Worm (Caenorhabditis elegans) whole organism, L2 larva: ENCODE measurements around the gene C47E8.9.

Experiments
- C34F6.9 ChIP-seq: fragments of 150-350 bp; optimal IDR thresholded peaks from 2 replicates; lab custom pipeline; 2014; ENCODE audit warnings: missing biosample characterization, missing genetic modification characterization
- F13H6.1 ChIP-seq: sonication (generic microtip); optimal IDR thresholded peaks from 2 replicates; lab custom pipeline; 2016; ENCODE audit warnings: missing genetic modification characterization, missing compliant biosample characterization
- R02D3.7 ChIP-seq: fragments of 150-350 bp; optimal IDR thresholded peaks from 2 replicates; lab custom pipeline; 2014; ENCODE audit warnings: missing biosample characterization, missing genetic modification characterization
- Y55F3AM.14 ChIP-seq: fragments of 200-800 bp; sonication (Bioruptor generic); optimal IDR thresholded peaks from 2 replicates; lab custom pipeline; 2018; ENCODE audit warnings: mild to moderate bottlenecking, missing genetic modification characterization, missing compliant biosample characterization
- ZK546.5 ChIP-seq: sonication (generic microtip); optimal IDR thresholded peaks from 2 replicates; lab custom pipeline; 2017; ENCODE audit warnings: missing biosample characterization, missing genetic modification characterization
- alr-1 ChIP-seq: fragments of 150-350 bp; optimal IDR thresholded peaks from 2 replicates; lab custom pipeline; 2014; ENCODE audit warnings: missing biosample characterization, missing genetic modification characterization
- ama-1 ChIP-seq: fragments of 150-350 bp; optimal IDR thresholded peaks from 2 replicates; lab custom pipeline; 2018; ENCODE audit warnings: inconsistent platforms
- blmp-1 ChIP-seq: sonication (generic microtip); optimal IDR thresholded peaks from 2 replicates; lab custom pipeline; 2017; ENCODE audit warnings: missing genetic modification characterization, mild to moderate bottlenecking, missing compliant biosample characterization, antibody characterized with exemption, moderate library complexity; ENCODE audit not compliant: insufficient read depth
- ceh-16 ChIP-seq: fragments of 150-350 bp; optimal IDR thresholded peaks from 2 replicates; lab custom pipeline; 2014; ENCODE audit warnings: missing biosample characterization, missing genetic modification characterization
- ceh-82 ChIP-seq: fragments of 150-350 bp; optimal IDR thresholded peaks from 2 replicates; lab custom pipeline; 2014; ENCODE audit warnings: missing biosample characterization, missing genetic modification characterization
- dmd-4 ChIP-seq: sonication (generic microtip); optimal IDR thresholded peaks from 2 replicates; lab custom pipeline; 2017; ENCODE audit warnings: missing biosample characterization, missing genetic modification characterization
- egl-27 ChIP-seq: sonication (generic microtip); optimal IDR thresholded peaks from 3 replicates; lab custom pipeline; 2017; ENCODE audit warnings: missing biosample characterization, missing genetic modification reagents, missing genetic modification characterization
- elt-1 ChIP-seq: fragments of 150-350 bp; optimal IDR thresholded peaks from 2 replicates; lab custom pipeline; 2014; ENCODE audit warnings: missing biosample characterization, missing genetic modification characterization
- elt-3 ChIP-seq: sonication (generic microtip); optimal IDR thresholded peaks from 2 replicates; lab custom pipeline; 2017; ENCODE audit warnings: missing biosample characterization, missing genetic modification characterization
- fos-1 ChIP-seq: fragments of 150-350 bp; optimal IDR thresholded peaks from 2 replicates; lab custom pipeline; 2014; ENCODE audit warnings: missing biosample characterization, missing genetic modification characterization
- gmeb-1 ChIP-seq: fragments of 150-350 bp; optimal IDR thresholded peaks from 2 replicates; lab custom pipeline; 2014; ENCODE audit warnings: missing biosample characterization, missing genetic modification characterization
- lin-11 ChIP-seq: fragments of 150-350 bp; sonication (generic microtip); optimal IDR thresholded peaks from 2 replicates; lab custom pipeline; 2014; ENCODE audit warnings: missing biosample characterization, missing genetic modification characterization, inconsistent platforms, mixed read lengths
- lin-13 ChIP-seq: fragments of 150-350 bp; optimal IDR thresholded peaks from 2 replicates; lab custom pipeline; 2014; ENCODE audit warnings: missing biosample characterization, missing genetic modification reagents, missing genetic modification characterization
- lsy-2 ChIP-seq, 2 experiments: fragments of 150-350 bp in 1 of 2; sonication (generic microtip) in 1 of 2; optimal IDR thresholded peaks; 2 replicates each; lab custom pipeline; 2014 to 2017; ENCODE audit warnings: missing biosample characterization in 2 of 2, missing genetic modification characterization in 2 of 2
- mab-5 ChIP-seq: fragments of 150-350 bp; optimal IDR thresholded peaks from 2 replicates; lab custom pipeline; 2014; ENCODE audit warnings: missing biosample characterization, missing genetic modification characterization
- mbf-1 ChIP-seq: sonication (generic microtip); optimal IDR thresholded peaks from 2 replicates; lab custom pipeline; 2017; ENCODE audit warnings: missing biosample characterization, missing genetic modification characterization
- mdl-1 ChIP-seq, 2 experiments: fragments of 150-350 bp in 1 of 2; sonication (generic microtip) in 1 of 2; optimal IDR thresholded peaks; 2 replicates each; lab custom pipeline; 2017; ENCODE audit warnings: missing biosample characterization in 2 of 2, missing genetic modification characterization in 2 of 2
- nhr-11 ChIP-seq: fragments of 150-350 bp; optimal IDR thresholded peaks from 2 replicates; lab custom pipeline; 2014; ENCODE audit warnings: missing biosample characterization, missing genetic modification characterization
- nhr-129 ChIP-seq: fragments of 150-350 bp; optimal IDR thresholded peaks from 2 replicates; lab custom pipeline; 2014; ENCODE audit warnings: missing biosample characterization, missing genetic modification characterization
- nhr-21 ChIP-seq: fragments of 150-350 bp; optimal IDR thresholded peaks from 2 replicates; lab custom pipeline; 2014; ENCODE audit warnings: missing biosample characterization, missing genetic modification characterization
- nhr-23 ChIP-seq: fragments of 150-350 bp; optimal IDR thresholded peaks from 2 replicates; lab custom pipeline; 2014; ENCODE audit warnings: missing biosample characterization, missing genetic modification reagents, missing genetic modification characterization
- nhr-25 ChIP-seq: fragments of 150-350 bp; sonication (generic microtip); optimal IDR thresholded peaks from 3 replicates; lab custom pipeline; 2014; ENCODE audit warnings: missing biosample characterization, missing genetic modification characterization
- nhr-6 ChIP-seq: fragments of 150-350 bp; optimal IDR thresholded peaks from 2 replicates; lab custom pipeline; 2014; ENCODE audit warnings: missing biosample characterization, missing genetic modification characterization
- sem-4 ChIP-seq: fragments of 150-350 bp; optimal IDR thresholded peaks from 2 replicates; lab custom pipeline; 2014; ENCODE audit warnings: missing biosample characterization, missing genetic modification reagents, missing genetic modification characterization
- skn-1 ChIP-seq: sonication (generic microtip); optimal IDR thresholded peaks from 2 replicates; lab custom pipeline; 2017; ENCODE audit warnings: missing biosample characterization, missing genetic modification characterization
- sma-3 ChIP-seq: sonication (generic microtip); optimal IDR thresholded peaks from 2 replicates; lab custom pipeline; 2016; ENCODE audit warnings: missing genetic modification reagents, missing genetic modification characterization, missing compliant biosample characterization
- sma-9 ChIP-seq, 2 experiments: fragments of 150-350 bp in 1 of 2; sonication (generic microtip) in 1 of 2; optimal IDR thresholded peaks; 2 replicates each; lab custom pipeline; 2014 to 2016; ENCODE audit warnings: missing genetic modification characterization in 2 of 2, mild to moderate bottlenecking in 1 of 2, missing biosample characterization in 1 of 2, missing compliant biosample characterization in 1 of 2, missing genetic modification reagents in 1 of 2, moderate library complexity in 1 of 2
- snpc-4 ChIP-seq: fragments of 150-350 bp; optimal IDR thresholded peaks from 2 replicates; lab custom pipeline; 2014; ENCODE audit warnings: missing biosample characterization, missing genetic modification characterization
- unc-55 ChIP-seq: fragments of 150-350 bp; sonication (generic microtip); optimal IDR thresholded peaks from 3 replicates; lab custom pipeline; 2014; ENCODE audit warnings: missing biosample characterization, missing genetic modification reagents, missing genetic modification characterization
- unc-62 ChIP-seq: fragments of 150-350 bp; optimal IDR thresholded peaks from 2 replicates; lab custom pipeline; 2014; ENCODE audit warnings: missing biosample characterization, missing genetic modification reagents, missing genetic modification characterization
- zag-1 ChIP-seq: fragments of 150-350 bp; optimal IDR thresholded peaks from 2 replicates; lab custom pipeline; 2014; ENCODE audit warnings: missing biosample characterization, missing genetic modification characterization
- ztf-1 ChIP-seq: fragments of 200-800 bp; sonication (Bioruptor generic); conservative IDR thresholded peaks from 2 replicates; pipeline ENCODE4 v1.3.6; 2022; ENCODE audit warnings: missing genetic modification characterization, missing compliant biosample characterization
- ztf-11 ChIP-seq: sonication (generic microtip); optimal IDR thresholded peaks from 2 replicates; lab custom pipeline; 2017; ENCODE audit warnings: missing biosample characterization, missing genetic modification characterization

C47E8.9 gene

DNA sequence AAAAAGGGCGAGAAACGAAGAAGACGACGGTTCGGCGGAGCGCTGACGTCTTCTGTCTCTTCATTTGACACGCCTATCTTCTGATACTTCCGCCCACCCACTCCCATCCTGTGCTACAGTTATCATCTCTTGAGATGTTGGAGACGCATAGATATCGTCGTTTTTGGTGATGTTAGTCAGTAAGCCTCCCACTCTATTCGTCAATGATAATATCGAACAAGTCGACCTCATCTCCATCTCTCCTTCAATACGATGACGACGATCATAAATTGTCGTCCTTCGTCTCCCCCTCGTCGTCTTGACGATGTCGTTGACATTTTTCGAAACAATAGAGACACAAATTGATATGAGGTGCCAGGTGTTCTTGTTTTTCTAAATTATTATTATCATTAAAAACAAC, 5.0 kb upstream of the C47E8.9 start, which contains the start of gene slc-25A29:
TSS of gene slc-25A29 (minus strand) at position 45 of the 400 bp plus-strand sequence.
- TF ChIP-seq fos-1 (tag; lab: Kevin White, UChicago): peak; percentile 4
- TF ChIP-seq snpc-4 (tag; lab: Kevin White, UChicago): no peak
- no peak for TF ChIP-seq ztf-1
- TF ChIP-seq sma-9 (GFP tag; optimal IDR thresholded peaks at IDR 0.05; lab: Kevin White, UChicago): peak; percentile 32
- no peak for TF ChIP-seq sma-9 (tag; optimal IDR thresholded peaks at IDR 0.05; lab: Kevin White, UChicago)
- TF ChIP-seq lin-11 (tag; lab: Kevin White, UChicago): no peak
- TF ChIP-seq sma-3 (GFP tag; lab: Kevin White, UChicago): no peak
- no peak for TF ChIP-seq unc-55 (GFP tag; lab: Kevin White, UChicago)
- TF ChIP-seq lin-13 (GFP tag; lab: Kevin White, UChicago): no peak
- TF ChIP-seq Y55F3AM.14 (GFP tag; lab: Kevin White, UChicago): no peak
- TF ChIP-seq nhr-6 (tag; lab: Kevin White, UChicago): no peak
- no peak for TF ChIP-seq egl-27 (tag; lab: Kevin White, UChicago)
- TF ChIP-seq nhr-129 (tag; lab: Kevin White, UChicago): no peak
- TF ChIP-seq nhr-21 (tag; lab: Kevin White, UChicago): peak; percentile 8
- TF ChIP-seq unc-62 (GFP tag; lab: Kevin White, UChicago): no peak

DNA sequence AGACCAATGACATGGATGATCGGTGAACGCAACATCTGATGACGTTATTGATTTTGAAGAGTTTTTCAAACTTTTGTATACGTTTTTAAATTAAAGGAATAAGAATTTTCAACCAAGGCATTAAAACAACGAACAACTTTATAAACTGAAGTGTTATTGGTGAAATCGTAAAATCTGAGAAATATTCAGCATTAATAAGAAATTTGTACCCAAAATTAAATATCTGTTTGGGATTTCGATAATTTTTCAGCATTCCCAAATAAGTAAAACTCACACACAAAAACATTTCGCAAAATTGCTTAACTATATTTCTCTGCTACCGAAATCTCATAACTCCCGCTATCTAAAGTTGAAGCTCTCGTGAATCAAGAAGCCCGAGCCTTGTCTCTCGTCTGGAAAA, 3.5 kb upstream of the C47E8.9 start:
- TF ChIP-seq elt-1 (tag; lab: Kevin White, UChicago) (no peak), R02D3.7 (tag; lab: Kevin White, UChicago) (no peak), snpc-4 (tag; lab: Kevin White, UChicago) (no peak), zag-1 (no peak), nhr-129 (tag; lab: Kevin White, UChicago) (no peak), nhr-21 (tag; lab: Kevin White, UChicago) (no peak), ZK546.5 (tag; lab: Kevin White, UChicago) (no peak), C34F6.9 (tag; lab: Kevin White, UChicago) (no peak), mab-5 (tag; lab: Kevin White, UChicago) (no peak), lin-13 (GFP tag; lab: Kevin White, UChicago) (no peak), dmd-4 (no peak), mbf-1 (tag; lab: Kevin White, UChicago) (no peak)

DNA sequence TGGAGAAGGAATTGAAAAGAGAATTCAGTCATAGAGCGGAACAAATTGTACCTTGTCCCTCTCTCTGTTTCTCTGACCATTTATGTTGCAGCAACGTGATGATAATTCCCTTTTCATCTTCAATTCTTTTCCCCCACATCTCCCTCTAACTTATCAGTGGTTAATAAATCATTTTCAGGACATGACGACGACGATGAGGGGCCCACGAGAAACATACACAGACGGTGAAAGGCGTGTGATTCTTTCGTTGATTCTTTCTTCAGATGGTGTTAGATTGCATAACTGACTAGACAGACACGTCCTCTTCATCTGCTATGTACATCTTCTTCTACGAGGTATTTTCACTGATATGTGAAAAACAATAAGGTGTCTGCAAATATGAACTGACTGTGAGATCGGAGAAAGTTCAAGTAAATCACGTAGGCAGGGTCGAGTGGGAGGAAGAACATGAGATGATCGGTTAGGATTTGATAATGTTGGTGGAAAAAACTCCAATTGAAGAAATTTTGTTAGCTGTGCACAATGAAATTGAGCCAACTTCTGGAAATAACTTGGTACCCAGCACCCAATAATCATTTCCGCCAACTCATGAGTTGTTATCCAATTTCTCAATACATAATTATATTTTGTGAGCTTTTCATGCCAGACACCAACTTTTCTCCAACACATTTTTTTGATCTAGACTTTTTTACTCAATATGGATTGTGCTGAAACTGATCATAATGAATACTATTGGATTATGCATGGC, 2.3 kb upstream of the C47E8.9 start, which contains the start of gene srh-17:
TSS of gene srh-17 (plus strand) at position 698 of the 748 bp plus-strand sequence.
- TF ChIP-seq mab-5 (tag; lab: Kevin White, UChicago) (peak; percentile 82), nhr-25 (tag; lab: Kevin White, UChicago) (peak; percentile 93), lsy-2 (tag; optimal IDR thresholded peaks at IDR 0.05; lab: Kevin White, UChicago) (no peak), nhr-129 (tag; lab: Kevin White, UChicago) (peak; percentile 57), ZK546.5 (tag; lab: Kevin White, UChicago) (no peak), egl-27 (tag; lab: Kevin White, UChicago) (peak; percentile 29), sma-9 (GFP tag; optimal IDR thresholded peaks at IDR 0.05; lab: Kevin White, UChicago) (peak; percentile 92), sma-9 (tag; optimal IDR thresholded peaks at IDR 0.05; lab: Kevin White, UChicago) (no peak), ama-1 (lab: Kevin White, UChicago) (no peak), nhr-21 (tag; lab: Kevin White, UChicago) (peak; percentile 95), nhr-11 (tag; lab: Kevin White, UChicago) (no peak), blmp-1 (peak; percentile 92), F13H6.1 (tag; lab: Kevin White, UChicago) (peak; percentile 11), mdl-1 (tag; optimal IDR thresholded peaks at IDR 0.05; lab: Kevin White, UChicago) (peak; percentile 65 to 68), dmd-4 (no peak), gmeb-1 (tag; lab: Kevin White, UChicago) (peak; percentile 53), sma-3 (GFP tag; lab: Kevin White, UChicago) (peak; percentile 85), fos-1 (tag; lab: Kevin White, UChicago) (peak; percentile 11)

DNA sequence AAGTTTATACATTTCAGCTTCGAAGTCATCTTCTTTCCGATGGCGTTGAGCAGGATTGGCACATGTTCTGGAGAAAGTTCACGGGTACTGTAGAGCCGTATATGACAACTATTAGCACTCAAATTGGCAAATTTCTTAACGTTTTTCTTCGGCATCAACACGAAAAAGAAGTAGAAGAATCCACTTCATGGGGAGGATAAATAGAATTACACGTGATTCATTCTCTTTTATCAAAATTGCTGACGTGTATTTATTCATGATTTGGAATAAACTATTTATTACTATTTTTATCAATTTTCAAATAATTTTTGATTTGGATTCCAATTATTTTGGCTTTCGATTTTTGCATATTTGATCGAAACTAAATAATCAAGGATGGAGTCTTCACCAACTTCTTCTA, 2.6 kb downstream of the C47E8.9 start, which contains the start of gene C47E8.1:
TSS of gene C47E8.1 (plus strand) at position 301 of the 400 bp plus-strand sequence.
- no peak for TF ChIP-seq ceh-16 (tag; lab: Kevin White, UChicago)
- no peak for TF ChIP-seq ztf-11 (tag; lab: Kevin White, UChicago)
- TF ChIP-seq lsy-2 (tag; optimal IDR thresholded peaks at IDR 0.05; lab: Kevin White, UChicago): no peak
- no peak for TF ChIP-seq ama-1 (lab: Kevin White, UChicago)
- no peak for TF ChIP-seq blmp-1
- no peak for TF ChIP-seq nhr-23 (tag; lab: Kevin White, UChicago)
- TF ChIP-seq skn-1 (tag; lab: Kevin White, UChicago): no peak
- no peak for TF ChIP-seq mab-5 (tag; lab: Kevin White, UChicago)
- no peak for TF ChIP-seq ztf-1
- no peak for TF ChIP-seq alr-1
- TF ChIP-seq elt-3 (tag; lab: Kevin White, UChicago): no peak
- no peak for TF ChIP-seq C34F6.9 (tag; lab: Kevin White, UChicago)
- TF ChIP-seq snpc-4 (tag; lab: Kevin White, UChicago): no peak
- no peak for TF ChIP-seq sem-4 (tag; lab: Kevin White, UChicago)
- no peak for TF ChIP-seq ceh-82 (tag; lab: Kevin White, UChicago)
